Worm (Caenorhabditis elegans): Measurements from ENCODE around the gene C06H5.12.
A peak's percentile ranks its signal among the peaks of the same experiment; 100 is the strongest.
"Not testable (repeated sequence)": the region's sequence is repeated elsewhere in the genome, so short reads cannot be mapped to it uniquely, and the experiment has no call there.

The C06H5.12 gene

ce11 chrV:17894485-17894884 lies at the start of gene C06H5.12:
TSS of gene C06H5.12 (plus strand) at chrV:17894785.
- TF ChIP-seq nhr-12 (tag; optimal IDR thresholded peaks at IDR 0.05); lin-39 (tag; optimal IDR thresholded peaks at IDR 0.05); lin-13 (GFP tag; optimal IDR thresholded peaks at IDR 0.05): not testable (repeated sequence)

ce11 chrV:17845370-17845967 lies 49.1 kb upstream of the C06H5.12 start:
- TF ChIP-seq skn-1 (tag; optimal IDR thresholded peaks at IDR 0.05) (no peak), lin-39 (tag; optimal IDR thresholded peaks at IDR 0.05) (no peak), mbf-1 (tag; optimal IDR thresholded peaks at IDR 0.05) (no peak), nhr-12 (tag; optimal IDR thresholded peaks at IDR 0.05) (no peak)

- no peak for TF ChIP-seq sma-3 (GFP tag; optimal IDR thresholded peaks at IDR 0.05)
Measured at ce11 chrV:17855889-17856288, 38.7 kb upstream of the C06H5.12 start, which contains the start of gene tcc-1. TSS of gene tcc-1 (minus strand) at chrV:17855989.

- peak; percentile 67 for TF ChIP-seq nhr-21 (tag; optimal IDR thresholded peaks at IDR 0.05)
- no peak for TF ChIP-seq nhr-11 (tag; optimal IDR thresholded peaks at IDR 0.05)
- TF ChIP-seq zag-1 (tag; optimal IDR thresholded peaks at IDR 0.05), result peak; percentile 74
- peak; percentile 69 for TF ChIP-seq fos-1 (tag; optimal IDR thresholded peaks at IDR 0.05)
- peak; percentile 34 to 74 for TF ChIP-seq mdl-1 (tag; optimal IDR thresholded peaks at IDR 0.05)
- TF ChIP-seq nhr-6 (tag; optimal IDR thresholded peaks at IDR 0.05), result peak; percentile 55
- TF ChIP-seq lin-11 (tag; optimal IDR thresholded peaks at IDR 0.05), result peak; percentile 91
- TF ChIP-seq unc-55 (GFP tag; optimal IDR thresholded peaks at IDR 0.05), result peak; percentile 87
- TF ChIP-seq sma-9 (GFP tag; optimal IDR thresholded peaks at IDR 0.05), result peak; percentile 80
- no peak for TF ChIP-seq sma-9 (tag; optimal IDR thresholded peaks at IDR 0.05)
- TF ChIP-seq ztf-4 (tag; optimal IDR thresholded peaks at IDR 0.05), result no peak
- no peak for TF ChIP-seq elt-1 (tag; optimal IDR thresholded peaks at IDR 0.05)
- TF ChIP-seq ztf-11 (tag; optimal IDR thresholded peaks at IDR 0.05), result peak; percentile 2
- TF ChIP-seq egl-27 (tag; optimal IDR thresholded peaks at IDR 0.05), result peak; percentile 80
- peak; percentile 94 for TF ChIP-seq F13H6.1 (tag; optimal IDR thresholded peaks at IDR 0.05)
- TF ChIP-seq gmeb-1 (tag; optimal IDR thresholded peaks at IDR 0.05), result peak; percentile 52
- TF ChIP-seq C34F6.9 (tag; optimal IDR thresholded peaks at IDR 0.05), result peak; percentile 88
- peak; percentile 13 for TF ChIP-seq mab-5 (tag; optimal IDR thresholded peaks at IDR 0.05)
- peak; percentile 72 to 91 for TF ChIP-seq lsy-2 (tag; optimal IDR thresholded peaks at IDR 0.05)
- TF ChIP-seq peb-1 (tag; optimal IDR thresholded peaks at IDR 0.05), result no peak
- peak; percentile 91 for TF ChIP-seq nhr-129 (tag; optimal IDR thresholded peaks at IDR 0.05)
- peak; percentile 96 for TF ChIP-seq crh-2 (tag; optimal IDR thresholded peaks at IDR 0.05)
- TF ChIP-seq blmp-1 (tag; optimal IDR thresholded peaks at IDR 0.05; ENCODE audit: insufficient read depth), result peak; percentile 29
- TF ChIP-seq snpc-4 (tag; optimal IDR thresholded peaks at IDR 0.05), result peak; percentile 76
- TF ChIP-seq sem-4 (tag; optimal IDR thresholded peaks at IDR 0.05), result peak; percentile 55
- no peak for TF ChIP-seq ama-1 (optimal IDR thresholded peaks at IDR 0.05)
- no peak for TF ChIP-seq aly-2 (tag; optimal IDR thresholded peaks at IDR 0.05)
- TF ChIP-seq skn-1 (tag; optimal IDR thresholded peaks at IDR 0.05), result no peak
- no peak for TF ChIP-seq nhr-77 (tag; optimal IDR thresholded peaks at IDR 0.05)
- TF ChIP-seq nhr-10 (tag; optimal IDR thresholded peaks at IDR 0.05), result no peak
- TF ChIP-seq lin-13 (GFP tag; optimal IDR thresholded peaks at IDR 0.05), result peak; percentile 78
- peak; percentile 23 for TF ChIP-seq ceh-16 (tag; optimal IDR thresholded peaks at IDR 0.05)
- TF ChIP-seq nhr-25 (tag; optimal IDR thresholded peaks at IDR 0.05), result peak; percentile 33
- TF ChIP-seq ZK546.5 (tag; optimal IDR thresholded peaks at IDR 0.05), result no peak
- peak; percentile 32 for TF ChIP-seq nhr-237 (tag; optimal IDR thresholded peaks at IDR 0.05)
- peak; percentile 72 for TF ChIP-seq sma-3 (GFP tag; optimal IDR thresholded peaks at IDR 0.05)
Measured at ce11 chrV:17857901-17858300, 36.7 kb upstream of the C06H5.12 start.
